Worm (Caenorhabditis elegans) whole organism, L1 larva: ENCODE results near the gene ZK742.6.
A peak's percentile ranks its signal among the peaks of the same experiment; 100 is the strongest.

Experiments
- C04F5.9 ChIP-seq: sonication (generic microtip); optimal IDR thresholded peaks from 2 replicates; lab custom pipeline; 2016; ENCODE audit warnings: missing genetic modification characterization, missing compliant biosample characterization
- C16A3.4 ChIP-seq: fragments of 150-350 bp; optimal IDR thresholded peaks from 2 replicates; lab custom pipeline; 2014; ENCODE audit warnings: missing biosample characterization, missing genetic modification characterization
- Y116A8C.19 ChIP-seq: sonication (generic microtip); optimal IDR thresholded peaks from 2 replicates; lab custom pipeline; 2016; ENCODE audit warnings: missing compliant biosample characterization, missing genetic modification characterization, borderline replicate concordance
- aha-1 ChIP-seq: fragments of 150-350 bp; optimal IDR thresholded peaks from 2 replicates; lab custom pipeline; 2014; ENCODE audit warnings: missing biosample characterization, missing genetic modification characterization
- aly-2 ChIP-seq: fragments of 150-350 bp; optimal IDR thresholded peaks from 2 replicates; lab custom pipeline; 2014; ENCODE audit warnings: missing biosample characterization, missing genetic modification characterization
- ama-1 ChIP-seq: fragments of 150-350 bp; optimal IDR thresholded peaks from 2 replicates; lab custom pipeline; 2014
- ceh-63 ChIP-seq: fragments of 200-800 bp; sonication (Bioruptor generic); optimal IDR thresholded peaks from 2 replicates; lab custom pipeline; 2018; ENCODE audit warnings: mild to moderate bottlenecking, missing genetic modification characterization, missing compliant biosample characterization
- ceh-8 ChIP-seq: fragments of 200-800 bp; sonication (Bioruptor generic); optimal IDR thresholded peaks from 2 replicates; lab custom pipeline; 2018; ENCODE audit warnings: mild to moderate bottlenecking, missing genetic modification characterization, moderate library complexity, missing compliant biosample characterization
- ceh-82 ChIP-seq, 3 experiments: fragments of 150-350 bp in 1 of 3; sonication (generic microtip) in 2 of 3; optimal IDR thresholded peaks; 2 replicates each; lab custom pipeline; 2014 to 2017; ENCODE audit warnings: missing biosample characterization in 3 of 3, missing genetic modification characterization in 3 of 3
- ceh-90 ChIP-seq: sonication (generic microtip); optimal IDR thresholded peaks from 2 replicates; lab custom pipeline; 2016; ENCODE audit warnings: missing genetic modification characterization, missing compliant biosample characterization
- dpl-1 ChIP-seq, 3 experiments: fragments of 150-350 bp in 2 of 3; sonication (generic microtip) in 1 of 3; optimal IDR thresholded peaks; 2 replicates each; lab custom pipeline; 2014 to 2017; ENCODE audit warnings: missing biosample characterization in 3 of 3, missing genetic modification characterization in 3 of 3, missing genetic modification reagents in 3 of 3
- dsc-1 ChIP-seq: sonication (generic microtip); optimal IDR thresholded peaks from 2 replicates; lab custom pipeline; 2016; ENCODE audit warnings: mild to moderate bottlenecking, missing genetic modification characterization, missing compliant biosample characterization
- efl-1 ChIP-seq, 4 experiments: fragments of 150-350 bp; optimal IDR thresholded peaks in 3 of 4; peaks in 1 of 4; 1 replicate in 1 of 4; 2 replicates in 3 of 4; lab custom pipeline; 2014; ENCODE audit warnings: missing biosample characterization in 2 of 4, missing genetic modification characterization in 2 of 4, missing genetic modification reagents in 2 of 4
- egl-13 ChIP-seq: sonication (generic microtip); optimal IDR thresholded peaks from 2 replicates; lab custom pipeline; 2016; ENCODE audit warnings: missing genotype, missing genetic modification reagents, missing genetic modification characterization, missing compliant biosample characterization
- egl-27 ChIP-seq, 2 experiments: fragments of 150-350 bp in 1 of 2; sonication (generic microtip); optimal IDR thresholded peaks; 3 replicates each; lab custom pipeline; 2017 to 2018; ENCODE audit warnings: missing biosample characterization in 2 of 2, missing genetic modification characterization in 2 of 2, missing genetic modification reagents in 2 of 2
- elt-2 ChIP-seq: sonication (generic microtip); optimal IDR thresholded peaks from 2 replicates; lab custom pipeline; 2016; ENCODE audit warnings: missing genetic modification characterization, mild to moderate bottlenecking, inconsistent platforms, missing compliant biosample characterization, missing genetic modification reagents
- elt-3 ChIP-seq, 6 experiments: fragments of 150-350 bp in 1 of 6; sonication (generic microtip); optimal IDR thresholded peaks; 2 replicates each; lab custom pipeline; 2017 to 2018; ENCODE audit warnings: missing biosample characterization in 6 of 6, missing genetic modification characterization in 6 of 6, inconsistent platforms in 1 of 6
- ets-5 ChIP-seq: fragments of 200-800 bp; sonication (Bioruptor generic); IDR thresholded peaks from 2 replicates; pipeline ENCODE4 v1.3.6; 2022; ENCODE audit warnings: missing genetic modification characterization, missing compliant biosample characterization
- fkh-10 ChIP-seq: sonication (generic microtip); optimal IDR thresholded peaks from 2 replicates; lab custom pipeline; 2017; ENCODE audit warnings: missing biosample characterization, missing genetic modification reagents, missing genetic modification characterization
- fkh-4 ChIP-seq: sonication (generic microtip); optimal IDR thresholded peaks from 2 replicates; lab custom pipeline; 2016; ENCODE audit warnings: missing compliant biosample characterization, missing genetic modification characterization, borderline replicate concordance
- fos-1 ChIP-seq: fragments of 150-350 bp; optimal IDR thresholded peaks from 2 replicates; lab custom pipeline; 2014; ENCODE audit warnings: missing biosample characterization, missing genetic modification characterization
- hlh-17 ChIP-seq: fragments of 200-800 bp; sonication (Bioruptor generic); optimal IDR thresholded peaks from 2 replicates; lab custom pipeline; 2018; ENCODE audit warnings: missing genetic modification characterization, mild to moderate bottlenecking, missing compliant biosample characterization, moderate library complexity, borderline replicate concordance
- irx-1 ChIP-seq: sonication (generic microtip); optimal IDR thresholded peaks from 2 replicates; lab custom pipeline; 2016; ENCODE audit warnings: missing genetic modification characterization, missing compliant biosample characterization
- isw-1 ChIP-seq: fragments of 200-800 bp; sonication (Bioruptor generic); IDR thresholded peaks from 2 replicates; pipeline ENCODE4 v1.3.6; 2022; ENCODE audit warnings: missing genetic modification characterization, missing compliant biosample characterization
- jun-1 ChIP-seq: fragments of 150-350 bp; optimal IDR thresholded peaks from 2 replicates; lab custom pipeline; 2014; ENCODE audit warnings: missing biosample characterization, missing genetic modification reagents, missing genetic modification characterization
- lin-13 ChIP-seq: fragments of 150-350 bp; optimal IDR thresholded peaks from 2 replicates; lab custom pipeline; 2014; ENCODE audit warnings: missing biosample characterization, missing genetic modification reagents, missing genetic modification characterization
- lin-14 ChIP-seq: fragments of 200-800 bp; sonication (Bioruptor generic); optimal IDR thresholded peaks from 2 replicates; lab custom pipeline; 2018; ENCODE audit warnings: mild to moderate bottlenecking, missing genetic modification characterization, moderate library complexity, missing compliant biosample characterization
- lin-15B ChIP-seq: fragments of 150-350 bp; sonication (generic microtip); optimal IDR thresholded peaks from 3 replicates; lab custom pipeline; 2014; ENCODE audit warnings: missing biosample characterization, missing genetic modification characterization
- lin-39 ChIP-seq: fragments of 150-350 bp; optimal IDR thresholded peaks from 2 replicates; lab custom pipeline; 2014; ENCODE audit warnings: missing biosample characterization, missing genetic modification reagents, missing genetic modification characterization
- mdl-1 ChIP-seq, 2 experiments: fragments of 150-350 bp; optimal IDR thresholded peaks; 2 replicates each; lab custom pipeline; 2014 to 2017; ENCODE audit warnings: missing biosample characterization in 2 of 2, missing genetic modification characterization in 2 of 2, inconsistent platforms in 1 of 2
- mep-1 ChIP-seq: fragments of 150-350 bp; optimal IDR thresholded peaks from 2 replicates; lab custom pipeline; 2014; ENCODE audit warnings: missing biosample characterization, missing genetic modification characterization
- nhr-11 ChIP-seq: fragments of 150-350 bp; optimal IDR thresholded peaks from 2 replicates; lab custom pipeline; 2014; ENCODE audit warnings: missing biosample characterization, missing genetic modification characterization
- nhr-71 ChIP-seq: sonication (generic microtip); optimal IDR thresholded peaks from 2 replicates; lab custom pipeline; 2016; ENCODE audit warnings: mild to moderate bottlenecking, missing genetic modification characterization, moderate library complexity, missing compliant biosample characterization
- nhr-77 ChIP-seq: fragments of 150-350 bp; optimal IDR thresholded peaks from 2 replicates; lab custom pipeline; 2014; ENCODE audit warnings: missing biosample characterization, missing genetic modification characterization
- nhr-85 ChIP-seq: sonication (generic microtip); peaks from one replicate; lab custom pipeline; 2016; ENCODE audit warnings: missing genetic modification characterization, inconsistent platforms, missing compliant biosample characterization
- nhr-90 ChIP-seq: sonication (generic microtip); optimal IDR thresholded peaks from 2 replicates; lab custom pipeline; 2016; ENCODE audit warnings: mild to moderate bottlenecking, missing genetic modification characterization, missing compliant biosample characterization; ENCODE audit not compliant: poor library complexity
- pqm-1 ChIP-seq: sonication (generic microtip); optimal IDR thresholded peaks from 3 replicates; lab custom pipeline; 2017; ENCODE audit warnings: missing biosample characterization, missing genetic modification characterization
- rnt-1 ChIP-seq: sonication (generic microtip); optimal IDR thresholded peaks from 2 replicates; lab custom pipeline; 2016; ENCODE audit warnings: mild to moderate bottlenecking, missing genetic modification characterization, moderate library complexity, missing compliant biosample characterization
- skn-1 ChIP-seq: fragments of 150-350 bp; optimal IDR thresholded peaks from 2 replicates; lab custom pipeline; 2014; ENCODE audit warnings: missing biosample characterization, missing genetic modification characterization
- snu-23 ChIP-seq: sonication (generic microtip); optimal IDR thresholded peaks from 2 replicates; lab custom pipeline; 2016; ENCODE audit warnings: missing genetic modification characterization, missing compliant biosample characterization
- sup-37 ChIP-seq: fragments of 200-800 bp; sonication (Bioruptor generic); optimal IDR thresholded peaks from 2 replicates; lab custom pipeline; 2018; ENCODE audit warnings: mild to moderate bottlenecking, missing genetic modification characterization, missing compliant biosample characterization
- tlp-1 ChIP-seq: fragments of 150-350 bp; optimal IDR thresholded peaks from 2 replicates; lab custom pipeline; 2014; ENCODE audit warnings: missing biosample characterization, missing genetic modification characterization
- unc-130 ChIP-seq: fragments of 150-350 bp; optimal IDR thresholded peaks from 2 replicates; lab custom pipeline; 2017; ENCODE audit warnings: missing biosample characterization, missing genetic modification characterization, inconsistent platforms
- unc-30 ChIP-seq: sonication (generic microtip); optimal IDR thresholded peaks from 2 replicates; lab custom pipeline; 2017; ENCODE audit warnings: missing biosample characterization, missing genetic modification characterization
- unc-98 ChIP-seq: fragments of 200-800 bp; sonication (Bioruptor generic); IDR thresholded peaks from 2 replicates; pipeline ENCODE4 v1.3.6; 2022; ENCODE audit warnings: missing genetic modification characterization, missing compliant biosample characterization
- xbp-1 ChIP-seq: sonication (generic microtip); optimal IDR thresholded peaks from 2 replicates; lab custom pipeline; 2016; ENCODE audit warnings: missing genetic modification characterization, missing compliant biosample characterization
- zag-1 ChIP-seq: fragments of 150-350 bp; optimal IDR thresholded peaks from 2 replicates; lab custom pipeline; 2014; ENCODE audit warnings: missing biosample characterization, missing genetic modification characterization
- zip-4 ChIP-seq: fragments of 200-800 bp; sonication (Bioruptor generic); optimal IDR thresholded peaks from 2 replicates; lab custom pipeline; 2018; ENCODE audit warnings: mild to moderate bottlenecking, missing genetic modification characterization, moderate library complexity, missing compliant biosample characterization

The ZK742.6 gene

DNA sequence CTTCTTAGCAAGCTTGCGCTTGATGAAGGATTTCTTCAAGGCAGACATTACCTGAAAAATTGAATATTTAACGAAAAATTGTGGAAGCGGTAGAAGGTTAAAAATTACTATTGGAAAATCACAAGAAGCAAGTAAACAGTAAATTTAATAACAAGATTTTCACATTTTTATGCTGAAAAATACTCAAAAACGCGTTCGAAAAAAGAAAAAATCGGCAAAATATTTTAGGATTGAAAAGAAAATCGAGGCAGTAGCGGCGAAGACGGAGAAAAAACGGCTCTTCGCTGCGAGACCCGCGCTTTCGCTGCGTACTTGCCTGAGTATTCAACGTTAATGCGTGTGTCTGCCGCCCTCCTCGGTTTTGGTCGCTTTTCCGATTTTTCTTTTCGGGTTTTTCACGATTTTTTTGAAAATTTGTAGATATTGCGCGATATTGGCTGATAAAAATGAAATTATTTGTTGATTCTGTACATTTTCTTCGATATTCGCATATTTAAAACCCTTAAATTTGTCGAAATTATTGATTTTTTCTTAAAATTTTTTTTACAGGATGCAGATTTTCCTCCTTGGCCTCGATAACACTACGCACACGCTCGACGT is 38.6 kb downstream of the ZK742.6 start, which contains the start of the genes rpl-39 and rps-30 (continued):
- TF ChIP-seq mep-1 (tag; lab: Kevin White, UChicago), result peak; percentile 90
- TF ChIP-seq C04F5.9 (tag; lab: Kevin White, UChicago), result no peak
- peak; percentile 86 for TF ChIP-seq rnt-1 (tag; lab: Kevin White, UChicago)
- TF ChIP-seq lin-15B (tag; lab: Kevin White, UChicago), result peak; percentile 79
- no peak for TF ChIP-seq unc-30 (tag; lab: Kevin White, UChicago)
- TF ChIP-seq fos-1 (tag; lab: Kevin White, UChicago), result peak; percentile 57
- TF ChIP-seq pqm-1, result no peak
- TF ChIP-seq zip-4 (GFP tag; lab: Kevin White, UChicago), result no peak
- TF ChIP-seq Y116A8C.19 (tag; lab: Kevin White, UChicago), result no peak
- no peak for TF ChIP-seq tlp-1 (tag; lab: Kevin White, UChicago)
- TF ChIP-seq elt-3 (tag; optimal IDR thresholded peaks at IDR 0.05; lab: Kevin White, UChicago), result peak in 5 of 6 experiments; percentile 23 to 82 (median 61)
- no peak for TF ChIP-seq ceh-90 (tag; lab: Kevin White, UChicago)
- TF ChIP-seq unc-98 (GFP tag; lab: Robert Waterston, UW), result 0 out of 2 replicates have a peak, but pooled peaks have one; percentile 31
- TF ChIP-seq efl-1 (optimal IDR thresholded peaks at IDR 0.05; lab: Kevin White, UChicago), result peak; percentile 83 to 91
- TF ChIP-seq efl-1 (GFP tag; optimal IDR thresholded peaks at IDR 0.05 in 1 of 2; lab: Kevin White, UChicago), result peak; percentile 77 to 97
- TF ChIP-seq snu-23, result peak; percentile 91
- peak; percentile 41 for TF ChIP-seq irx-1 (tag; lab: Kevin White, UChicago)
- TF ChIP-seq egl-27 (tag; optimal IDR thresholded peaks at IDR 0.05; lab: Kevin White, UChicago), result no peak
- TF ChIP-seq C16A3.4, result peak; percentile 84
- TF ChIP-seq nhr-11 (tag; lab: Kevin White, UChicago), result peak; percentile 29
- peak; percentile 87 for TF ChIP-seq isw-1 (GFP tag; lab: Robert Waterston, UW)
- peak; percentile 17 for TF ChIP-seq fkh-4 (tag; lab: Kevin White, UChicago)
- TF ChIP-seq sup-37, result peak; percentile 11
- TF ChIP-seq hlh-17, result no peak
- no peak for TF ChIP-seq ceh-63 (GFP tag; lab: Kevin White, UChicago)
- TF ChIP-seq nhr-71 (tag; lab: Kevin White, UChicago), result peak; percentile 91
- TF ChIP-seq xbp-1, result peak; percentile 82
- TF ChIP-seq dpl-1 (GFP tag; optimal IDR thresholded peaks at IDR 0.05; lab: Kevin White, UChicago), result peak; percentile 77 to 80 (median 78)
- no peak for TF ChIP-seq egl-13
- TF ChIP-seq jun-1 (tag; lab: Kevin White, UChicago), result peak; percentile 69
- TF ChIP-seq dsc-1, result peak; percentile 54
- TF ChIP-seq nhr-85 (tag; lab: Kevin White, UChicago), result peak; percentile 87
- peak; percentile 84 to 94 (median 84) for TF ChIP-seq ceh-82 (tag; optimal IDR thresholded peaks at IDR 0.05; lab: Kevin White, UChicago)
- peak; percentile 39 for TF ChIP-seq ama-1 (lab: Kevin White, UChicago)
- no peak for TF ChIP-seq ceh-8
- no peak for TF ChIP-seq elt-2 (tag; lab: Kevin White, UChicago)
- TF ChIP-seq zag-1 (tag; lab: Kevin White, UChicago), result peak; percentile 30
- TF ChIP-seq skn-1 (tag; lab: Kevin White, UChicago), result peak; percentile 89
- peak; percentile 45 for TF ChIP-seq aly-2 (tag; lab: Kevin White, UChicago)
- peak; percentile 88 for TF ChIP-seq lin-13 (GFP tag; lab: Kevin White, UChicago)
- peak in 1 of 2 experiments; percentile 73 for TF ChIP-seq mdl-1 (tag; optimal IDR thresholded peaks at IDR 0.05; lab: Kevin White, UChicago)
- TF ChIP-seq nhr-77 (tag; lab: Kevin White, UChicago), result peak; percentile 62
- peak; percentile 46 for TF ChIP-seq fkh-10
- peak; percentile 24 for TF ChIP-seq aha-1
- TF ChIP-seq unc-130 (tag; lab: Kevin White, UChicago), result peak; percentile 84
- peak; percentile 88 for TF ChIP-seq lin-14
- no peak for TF ChIP-seq ets-5 (GFP tag; lab: Robert Waterston, UW)
- TF ChIP-seq lin-39 (tag; lab: Kevin White, UChicago), result peak; percentile 39
- peak; percentile 59 for TF ChIP-seq nhr-90 (tag; lab: Kevin White, UChicago)
